Worm (Caenorhabditis elegans) whole organism, mixed stage, embryonic: Measurements from ENCODE around the gene arp-1.

Experiments
- ceh-39 ChIP-seq: fragments of 150-350 bp; optimal IDR thresholded peaks from 2 replicates; lab custom pipeline; 2014; ENCODE audit warnings: missing biosample characterization, missing genetic modification characterization
- hlh-1 ChIP-seq: fragments of 150-350 bp; optimal IDR thresholded peaks from 2 replicates; lab custom pipeline; 2014; ENCODE audit warnings: missing biosample characterization, missing genetic modification reagents, missing genetic modification characterization
- nhr-12 ChIP-seq: fragments of 150-350 bp; optimal IDR thresholded peaks from 2 replicates; lab custom pipeline; 2014; ENCODE audit warnings: missing biosample characterization, missing genetic modification characterization
- nhr-237 ChIP-seq: fragments of 150-350 bp; optimal IDR thresholded peaks from 2 replicates; lab custom pipeline; 2014; ENCODE audit warnings: missing biosample characterization, missing genetic modification characterization

ce11 chrII:15157880-15158279 is 37.8 kb downstream of the arp-1 start, which contains the start of gene ptr-20:
- TF ChIP-seq nhr-237 (tag; lab: Kevin White, UChicago) (no peak), ceh-39 (tag; lab: Kevin White, UChicago) (no peak), hlh-1 (no peak), nhr-12 (tag; lab: Kevin White, UChicago) (no peak)
